Fruit fly (Drosophila melanogaster) whole organism, embryonic: ENCODE data around the gene CG10570.

ENCODE experiments used
- Asciz ChIP-seq: fragments of 200-800 bp; sonication (Bioruptor generic); optimal IDR thresholded peaks from 2 replicates; lab custom pipeline; 2017; ENCODE audit warnings: missing biosample characterization, mild to moderate bottlenecking, missing genetic modification characterization, missing genetic modification reagents
- Atf-2 ChIP-seq: fragments of 200-800 bp; sonication (Bioruptor generic); optimal IDR thresholded peaks from 2 replicates; lab custom pipeline; 2016; ENCODE audit warnings: missing biosample characterization, missing genetic modification characterization
- CG10274 ChIP-seq: fragments of 200-800 bp; sonication (Bioruptor generic); optimal IDR thresholded peaks from 3 replicates; lab custom pipeline; 2017; ENCODE audit warnings: missing biosample characterization, mild to moderate bottlenecking, missing genetic modification characterization
- CG10979 ChIP-seq: fragments of 200-800 bp; sonication (Bioruptor generic); optimal IDR thresholded peaks from 2 replicates; lab custom pipeline; 2018; ENCODE audit warnings: missing biosample characterization, mild to moderate bottlenecking, missing genetic modification characterization, moderate library complexity
- CG12236 ChIP-seq: fragments of 200-800 bp; sonication (Bioruptor generic); optimal IDR thresholded peaks from 2 replicates; lab custom pipeline; 2016; ENCODE audit warnings: missing biosample characterization, missing genetic modification characterization
- CG12769 ChIP-seq: fragments of 200-800 bp; sonication (Bioruptor generic); optimal IDR thresholded peaks from 2 replicates; lab custom pipeline; 2019; ENCODE audit warnings: missing biosample characterization, mild to moderate bottlenecking, missing genetic modification characterization, moderate library complexity
- CG15011 ChIP-seq: fragments of 200-800 bp; sonication (Bioruptor generic); optimal IDR thresholded peaks from 3 replicates; lab custom pipeline; 2018; ENCODE audit warnings: missing biosample characterization, mild to moderate bottlenecking, missing genetic modification characterization
- CG1529 ChIP-seq: fragments of 200-800 bp; sonication (Bioruptor generic); optimal IDR thresholded peaks from 3 replicates; lab custom pipeline; 2018; ENCODE audit warnings: missing biosample characterization, missing genetic modification characterization
- CG2120 ChIP-seq: fragments of 200-800 bp; sonication (Bioruptor generic); optimal IDR thresholded peaks from 3 replicates; lab custom pipeline; 2016; ENCODE audit warnings: missing biosample characterization, missing genetic modification characterization
- CG30431 ChIP-seq: fragments of 200-800 bp; sonication (Bioruptor generic); optimal IDR thresholded peaks from 2 replicates; lab custom pipeline; 2017; ENCODE audit warnings: missing biosample characterization, missing genetic modification characterization
- CG31388 ChIP-seq: fragments of 200-800 bp; sonication (Bioruptor generic); optimal IDR thresholded peaks from 2 replicates; lab custom pipeline; 2016; ENCODE audit warnings: missing biosample characterization, missing genetic modification characterization
- CG3281 ChIP-seq: fragments of 200-800 bp; sonication (Bioruptor generic); optimal IDR thresholded peaks from 3 replicates; lab custom pipeline; 2017; ENCODE audit warnings: missing biosample characterization, mild to moderate bottlenecking, missing genetic modification characterization
- CG3838 ChIP-seq: fragments of 200-800 bp; sonication (Bioruptor generic); optimal IDR thresholded peaks from 3 replicates; lab custom pipeline; 2016; ENCODE audit warnings: missing biosample characterization, missing genetic modification characterization
- CG4404 ChIP-seq: fragments of 200-800 bp; sonication (Bioruptor generic); IDR thresholded peaks from 2 replicates; pipeline ENCODE4 v1.3.6; 2022; ENCODE audit warnings: missing biosample characterization, missing genetic modification characterization
- Gug ChIP-seq: fragments of 200-800 bp; sonication (Bioruptor generic); IDR thresholded peaks from 4 replicates; pipeline ENCODE4 v1.3.6; 2022; ENCODE audit warnings: missing biosample characterization, missing genetic modification characterization
- Hmx ChIP-seq: fragments of 200-800 bp; sonication (Bioruptor generic); optimal IDR thresholded peaks from 2 replicates; lab custom pipeline; 2016; ENCODE audit warnings: missing biosample characterization, missing genetic modification characterization
- Hr3 ChIP-seq: fragments of 200-800 bp; sonication (Bioruptor generic); optimal IDR thresholded peaks from 3 replicates; lab custom pipeline; 2016; ENCODE audit warnings: missing biosample characterization, missing genetic modification characterization
- Hr78 ChIP-seq, 2 experiments: fragments of 200-800 bp in 1 of 2; fragments of >200 bp in 1 of 2; sonication (Bioruptor generic) in 1 of 2; optimal IDR thresholded peaks; 2 replicates each; lab custom pipeline; 2017 to 2019; ENCODE audit warnings: missing biosample characterization in 2 of 2, missing genetic modification characterization in 2 of 2, mild to moderate bottlenecking in 1 of 2, moderate library complexity in 1 of 2
- Neu2 ChIP-seq: fragments of 200-800 bp; sonication (Bioruptor generic); optimal IDR thresholded peaks from 3 replicates; lab custom pipeline; 2016; ENCODE audit warnings: missing biosample characterization, missing genetic modification characterization, borderline replicate concordance
- Nf-YA ChIP-seq: fragments of 200-800 bp; sonication (Bioruptor generic); IDR thresholded peaks from 2 replicates; pipeline ENCODE4 v1.3.6; 2022; ENCODE audit warnings: missing biosample characterization, missing genetic modification characterization
- Opbp ChIP-seq: fragments of 200-800 bp; sonication (Bioruptor generic); IDR thresholded peaks from 3 replicates; pipeline ENCODE4 v1.3.6; 2022; ENCODE audit warnings: missing biosample characterization, missing genetic modification characterization; ENCODE audit not compliant: partially characterized antibody
- Ptx1 ChIP-seq: fragments of 200-800 bp; sonication (Bioruptor generic); IDR thresholded peaks from 2 replicates; pipeline ENCODE4 v1.3.6; 2022; ENCODE audit warnings: missing biosample characterization, missing genetic modification characterization
- Spps ChIP-seq: fragments of 200-800 bp; sonication (Bioruptor generic); optimal IDR thresholded peaks from 2 replicates; lab custom pipeline; 2018; ENCODE audit warnings: missing biosample characterization, mild to moderate bottlenecking, missing genetic modification characterization
- Vsx1 ChIP-seq: fragments of 200-800 bp; sonication (Bioruptor generic); optimal IDR thresholded peaks from 2 replicates; lab custom pipeline; 2017; ENCODE audit warnings: missing biosample characterization, mild to moderate bottlenecking, missing genetic modification characterization, missing genetic modification reagents
- ara ChIP-seq: fragments of 200-800 bp; sonication (Bioruptor generic); IDR thresholded peaks from 2 replicates; pipeline ENCODE4 v1.3.6; 2022; ENCODE audit warnings: missing biosample characterization, missing genetic modification characterization
- ase ChIP-seq: fragments of 200-800 bp; sonication (Bioruptor generic); IDR thresholded peaks from 3 replicates; pipeline ENCODE4 v1.3.6; 2022; ENCODE audit warnings: missing biosample characterization, missing genetic modification characterization
- bab2 ChIP-seq: fragments of 200-800 bp; sonication (Bioruptor generic); optimal IDR thresholded peaks from 2 replicates; lab custom pipeline; 2016; ENCODE audit warnings: missing biosample characterization, missing genetic modification characterization
- bbx ChIP-seq: fragments of 200-800 bp; sonication (Bioruptor generic); IDR thresholded peaks from 2 replicates; pipeline ENCODE4 v1.3.6; 2022; ENCODE audit warnings: missing biosample characterization, missing genetic modification characterization; ENCODE audit not compliant: partially characterized antibody
- cwo ChIP-seq: fragments of 200-800 bp; sonication (Bioruptor generic); optimal IDR thresholded peaks from 3 replicates; lab custom pipeline; 2017; ENCODE audit warnings: missing biosample characterization, missing genetic modification characterization, mild to moderate bottlenecking, moderate library complexity, missing genetic modification reagents
- ewg ChIP-seq: fragments of 200-800 bp; sonication (Bioruptor generic); optimal IDR thresholded peaks from 3 replicates; lab custom pipeline; 2017; ENCODE audit warnings: mild to moderate bottlenecking, missing biosample characterization, missing genetic modification reagents, missing genetic modification characterization
- fd3F ChIP-seq: fragments of 200-800 bp; sonication (Bioruptor generic); optimal IDR thresholded peaks from 2 replicates; lab custom pipeline; 2018; ENCODE audit warnings: missing biosample characterization, mild to moderate bottlenecking, missing genetic modification characterization, moderate library complexity
- gem ChIP-seq: fragments of 200-800 bp; sonication (Bioruptor generic); optimal IDR thresholded peaks from 2 replicates; lab custom pipeline; 2019; ENCODE audit warnings: missing biosample characterization, mild to moderate bottlenecking, missing genetic modification characterization, moderate library complexity
- hb ChIP-seq: fragments of 200-800 bp; sonication (Bioruptor generic); IDR thresholded peaks from 3 replicates; pipeline ENCODE4 v1.3.6; 2022; ENCODE audit warnings: missing biosample characterization, missing genetic modification characterization; ENCODE audit not compliant: partially characterized antibody
- hbn ChIP-seq: fragments of 200-800 bp; sonication (Bioruptor generic); IDR thresholded peaks from 2 replicates; pipeline ENCODE4 v1.3.6; 2022; ENCODE audit warnings: missing biosample characterization, missing genetic modification characterization; ENCODE audit not compliant: partially characterized antibody
- ken ChIP-seq: fragments of 200-800 bp; sonication (Bioruptor generic); IDR thresholded peaks from 3 replicates; pipeline ENCODE4 v1.3.6; 2022; ENCODE audit warnings: missing biosample characterization, missing genetic modification characterization
- klu ChIP-seq: fragments of 200-800 bp; sonication (Bioruptor generic); IDR thresholded peaks from 2 replicates; pipeline ENCODE4 v1.3.6; 2022; ENCODE audit warnings: missing biosample characterization, missing genetic modification characterization
- lilli ChIP-seq: fragments of 200-800 bp; sonication (Bioruptor generic); optimal IDR thresholded peaks from 3 replicates; lab custom pipeline; 2016; ENCODE audit warnings: missing biosample characterization, missing genetic modification characterization
- org-1 ChIP-seq: fragments of 200-800 bp; sonication (Bioruptor generic); optimal IDR thresholded peaks from 2 replicates; lab custom pipeline; 2017; ENCODE audit warnings: missing biosample characterization, missing genetic modification characterization
- pita ChIP-seq: fragments of 200-800 bp; sonication (Bioruptor generic); optimal IDR thresholded peaks from 2 replicates; lab custom pipeline; 2017; ENCODE audit warnings: missing biosample characterization, mild to moderate bottlenecking, missing genetic modification characterization
- repo ChIP-seq: fragments of 200-800 bp; sonication (Bioruptor generic); optimal IDR thresholded peaks from 2 replicates; lab custom pipeline; 2016; ENCODE audit warnings: missing biosample characterization, missing genetic modification characterization
- rib ChIP-seq: fragments of 200-800 bp; sonication (Bioruptor generic); IDR thresholded peaks from 2 replicates; pipeline ENCODE4 v1.3.6; 2022; ENCODE audit warnings: missing biosample characterization, missing genetic modification characterization
- ro ChIP-seq: fragments of 200-800 bp; sonication (Bioruptor generic); IDR thresholded peaks from 2 replicates; pipeline ENCODE4 v1.3.6; 2022; ENCODE audit warnings: missing biosample characterization, missing genetic modification characterization
- schlank ChIP-seq: fragments of 200-800 bp; sonication (Bioruptor generic); optimal IDR thresholded peaks from 2 replicates; lab custom pipeline; 2018; ENCODE audit warnings: missing biosample characterization, mild to moderate bottlenecking, missing genetic modification characterization
- slou ChIP-seq: fragments of 200-800 bp; sonication (Bioruptor generic); optimal IDR thresholded peaks from 3 replicates; lab custom pipeline; 2016; ENCODE audit warnings: missing biosample characterization, missing genetic modification characterization
- trem ChIP-seq: fragments of 200-800 bp; optimal IDR thresholded peaks from 3 replicates; lab custom pipeline; 2019; ENCODE audit warnings: missing biosample characterization, mild to moderate bottlenecking, missing genetic modification characterization, moderate library complexity
- tup ChIP-seq: fragments of 200-800 bp; sonication (Bioruptor generic); optimal IDR thresholded peaks from 2 replicates; lab custom pipeline; 2016; ENCODE audit warnings: missing biosample characterization, mild to moderate bottlenecking, missing genetic modification characterization, moderate library complexity
- unc-4 ChIP-seq: fragments of 200-800 bp; sonication (Bioruptor generic); IDR thresholded peaks from 2 replicates; pipeline ENCODE4 v1.3.6; 2022; ENCODE audit warnings: missing biosample characterization, missing genetic modification characterization; ENCODE audit not compliant: partially characterized antibody
- z ChIP-seq: fragments of 200-800 bp; sonication (Bioruptor generic); IDR thresholded peaks from 3 replicates; pipeline ENCODE4 v1.3.6; 2022; ENCODE audit warnings: missing biosample characterization, missing genetic modification characterization

The CG10570 gene

DNA sequence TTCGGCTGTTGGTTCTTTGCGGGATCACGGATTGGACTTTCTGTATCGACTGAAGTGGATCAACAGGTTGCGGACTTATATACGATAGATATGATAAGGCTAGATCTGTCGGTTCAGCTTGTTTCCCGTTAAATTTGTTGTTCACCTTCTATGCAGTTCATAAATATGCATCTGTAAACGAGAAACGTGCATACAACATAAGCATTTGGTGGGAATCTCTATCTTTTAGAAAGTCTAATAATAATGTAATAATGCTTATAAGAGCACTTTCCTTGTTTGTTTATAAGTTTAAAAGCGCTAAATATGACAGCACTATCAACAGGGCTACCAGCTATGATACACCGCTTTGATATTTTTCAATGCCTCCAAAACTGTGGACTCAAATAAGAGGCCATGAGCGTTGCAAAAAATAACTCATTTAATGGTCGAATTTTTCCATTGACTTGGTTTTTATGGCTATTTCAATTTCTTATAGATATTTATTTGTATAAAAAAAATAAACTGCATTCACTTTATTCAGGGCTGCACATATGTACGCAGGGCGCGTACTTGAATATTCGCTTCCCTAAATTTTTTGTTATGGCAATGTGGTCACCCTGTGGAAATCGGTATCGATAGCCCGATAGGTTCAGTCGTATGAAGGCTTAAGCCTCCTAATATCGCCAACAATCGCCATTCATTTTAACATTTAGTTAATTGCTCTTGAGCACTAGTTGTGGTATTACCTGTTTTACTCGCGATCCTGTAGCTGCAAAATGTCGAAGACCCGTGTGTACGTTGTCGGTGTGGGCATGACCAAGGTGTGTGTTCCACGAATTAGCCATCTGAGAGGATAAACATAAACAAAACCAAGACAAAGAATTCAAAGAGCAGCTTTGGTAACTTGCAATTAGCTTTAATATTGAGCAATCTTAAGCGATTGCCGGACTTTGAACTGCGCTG lies 19.8 kb upstream of the CG10570 start, which contains the start of the genes CG17597 and ScpX (continued):
- peak; percentile 71 for TF ChIP-seq Ptx1 (GFP tag; lab: Robert Waterston, UW)
- peak; percentile 57 for TF ChIP-seq CG12769
- TF ChIP-seq fd3F, result peak; percentile 34
- TF ChIP-seq Asciz (GFP tag; lab: Kevin White, UChicago), result peak; percentile 47
- TF ChIP-seq CG31388 (GFP tag; lab: Kevin White, UChicago), result peak; percentile 19
- TF ChIP-seq lilli (GFP tag; lab: Kevin White, UChicago), result peak; percentile 78
- TF ChIP-seq klu (GFP tag; lab: Robert Waterston, UW), result no peak
- no peak for TF ChIP-seq Nf-YA (GFP tag; lab: Robert Waterston, UW)
- peak; percentile 61 for TF ChIP-seq Hmx
- TF ChIP-seq CG12236 (GFP tag; lab: Kevin White, UChicago), result no peak
- TF ChIP-seq repo (GFP tag; lab: Kevin White, UChicago), result peak; percentile 63
- peak; percentile 39 for TF ChIP-seq CG15011 (GFP tag; lab: Kevin White, UChicago)
- peak; percentile 44 for TF ChIP-seq ewg (GFP tag; lab: Kevin White, UChicago)
- no peak for TF ChIP-seq schlank (tag; lab: Kevin White, UChicago)
- no peak for TF ChIP-seq CG1529 (GFP tag; lab: Kevin White, UChicago)
- TF ChIP-seq trem (tag; lab: Kevin White, UChicago), result peak; percentile 64
- TF ChIP-seq CG2120 (GFP tag; lab: Kevin White, UChicago), result peak; percentile 79
- no peak for TF ChIP-seq CG10274 (GFP tag; lab: Kevin White, UChicago)
- no peak; the same call in 1 of the 2 replicates for TF ChIP-seq ara (GFP tag; lab: Robert Waterston, UW)
- TF ChIP-seq unc-4 (GFP tag; lab: Robert Waterston, UW), result peak; percentile 84
- TF ChIP-seq Hr78 (GFP tag; optimal IDR thresholded peaks at IDR 0.05; lab: Kevin White, UChicago), result peak in 1 of 2 experiments; percentile 47
- no peak for TF ChIP-seq ro
- peak; percentile 91 for TF ChIP-seq bbx (GFP tag; lab: Robert Waterston, UW)
- no peak for TF ChIP-seq z
- TF ChIP-seq CG3281 (GFP tag; lab: Kevin White, UChicago), result peak; percentile 70
- peak; percentile 33 for TF ChIP-seq pita (GFP tag; lab: Kevin White, UChicago)
- TF ChIP-seq rib (GFP tag; lab: Robert Waterston, UW), result no peak
- TF ChIP-seq CG4404 (GFP tag; lab: Robert Waterston, UW), result peak; percentile 35; the same call in 1 of the 2 replicates
- peak; percentile 49 for TF ChIP-seq Neu2 (GFP tag; lab: Kevin White, UChicago)
- TF ChIP-seq cwo, result peak; percentile 52
- TF ChIP-seq Hr3 (GFP tag; lab: Kevin White, UChicago), result peak; percentile 73
- peak; percentile 79 for TF ChIP-seq gem (tag; lab: Kevin White, UChicago)
- peak; percentile 37 for TF ChIP-seq tup (GFP tag; lab: Kevin White, UChicago)
- peak; percentile 44; the same call in 1 of the 3 replicates for TF ChIP-seq ken
- 0 out of 3 replicates have a peak, but pooled peaks have one; percentile 43 for TF ChIP-seq ase (GFP tag; lab: Robert Waterston, UW)
- peak; percentile 42 for TF ChIP-seq Atf-2
- TF ChIP-seq Opbp, result peak; percentile 91
- TF ChIP-seq CG10979, result peak; percentile 39
- peak; percentile 59 for TF ChIP-seq bab2 (GFP tag; lab: Kevin White, UChicago)
- TF ChIP-seq hbn (GFP tag; lab: Robert Waterston, UW), result peak; percentile 76
- no peak for TF ChIP-seq Spps (tag; lab: Kevin White, UChicago)
- TF ChIP-seq Gug (GFP tag; lab: Robert Waterston, UW), result peak; percentile 48; the same call in 3 of the 4 replicates
- TF ChIP-seq CG3838 (GFP tag; lab: Kevin White, UChicago), result peak; percentile 65
- TF ChIP-seq slou (GFP tag; lab: Kevin White, UChicago), result peak; percentile 70
- peak; percentile 78 for TF ChIP-seq hb (GFP tag; lab: Robert Waterston, UW)
- TF ChIP-seq CG30431 (GFP tag; lab: Kevin White, UChicago), result peak; percentile 47
- no peak for TF ChIP-seq org-1 (GFP tag; lab: Kevin White, UChicago)
- TF ChIP-seq Vsx1 (GFP tag; lab: Kevin White, UChicago), result peak; percentile 5
